Worm (Caenorhabditis elegans) whole organism, mixed stage, embryonic: ENCODE results near the gene srh-60.

Source experiments
- M03D4.4 ChIP-seq: sonication (generic microtip); optimal IDR thresholded peaks from 2 replicates; lab custom pipeline; 2017; ENCODE audit warnings: mild to moderate bottlenecking, missing genetic modification characterization, missing compliant biosample characterization
- bed-3 ChIP-seq: fragments of 200-800 bp; sonication (Bioruptor generic); optimal IDR thresholded peaks from 3 replicates; lab custom pipeline; 2018; ENCODE audit warnings: mild to moderate bottlenecking, missing genetic modification characterization, moderate library complexity, missing compliant biosample characterization
- blmp-1 ChIP-seq: fragments of 150-350 bp; optimal IDR thresholded peaks from 2 replicates; lab custom pipeline; 2014; ENCODE audit warnings: missing biosample characterization, missing genetic modification characterization
- ceh-39 ChIP-seq: fragments of 150-350 bp; optimal IDR thresholded peaks from 2 replicates; lab custom pipeline; 2014; ENCODE audit warnings: missing biosample characterization, missing genetic modification characterization
- ceh-43 ChIP-seq: fragments of 200-800 bp; sonication (Bioruptor generic); optimal IDR thresholded peaks from 2 replicates; lab custom pipeline; 2018; ENCODE audit warnings: mild to moderate bottlenecking, missing genetic modification characterization, moderate library complexity, missing compliant biosample characterization
- ceh-83 ChIP-seq: fragments of 200-800 bp; sonication (Bioruptor generic); optimal IDR thresholded peaks from 2 replicates; lab custom pipeline; 2018; ENCODE audit warnings: mild to moderate bottlenecking, missing genetic modification characterization, missing compliant biosample characterization
- ces-1 ChIP-seq: fragments of 150-350 bp; optimal IDR thresholded peaks from 2 replicates; lab custom pipeline; 2014; ENCODE audit warnings: missing biosample characterization, missing genetic modification reagents, missing genetic modification characterization
- cnd-1 ChIP-seq: fragments of 200-800 bp; sonication (Bioruptor generic); optimal IDR thresholded peaks from 2 replicates; lab custom pipeline; 2018; ENCODE audit warnings: mild to moderate bottlenecking, missing genetic modification characterization, missing compliant biosample characterization
- drap-1 ChIP-seq: fragments of 200-800 bp; sonication (Bioruptor generic); optimal IDR thresholded peaks from 3 replicates; lab custom pipeline; 2018; ENCODE audit warnings: mild to moderate bottlenecking, missing genetic modification characterization, missing compliant biosample characterization
- elt-3 ChIP-seq: fragments of 150-350 bp; optimal IDR thresholded peaks from 2 replicates; lab custom pipeline; 2014; ENCODE audit warnings: missing biosample characterization, missing genetic modification characterization
- ham-2 ChIP-seq: fragments of 200-800 bp; sonication (Bioruptor generic); optimal IDR thresholded peaks from 2 replicates; lab custom pipeline; 2018; ENCODE audit warnings: mild to moderate bottlenecking, missing genetic modification characterization, missing compliant biosample characterization
- hlh-1 ChIP-seq: fragments of 150-350 bp; optimal IDR thresholded peaks from 2 replicates; lab custom pipeline; 2014; ENCODE audit warnings: missing biosample characterization, missing genetic modification reagents, missing genetic modification characterization
- lin-13 ChIP-seq: fragments of 150-350 bp; optimal IDR thresholded peaks from 2 replicates; lab custom pipeline; 2014; ENCODE audit warnings: missing biosample characterization, missing genetic modification characterization
- lin-32 ChIP-seq: fragments of 200-800 bp; sonication (Bioruptor generic); optimal IDR thresholded peaks from 2 replicates; lab custom pipeline; 2018; ENCODE audit warnings: mild to moderate bottlenecking, missing genetic modification characterization, missing compliant biosample characterization
- lsy-2 ChIP-seq: fragments of 150-350 bp; optimal IDR thresholded peaks from 2 replicates; lab custom pipeline; 2014; ENCODE audit warnings: missing biosample characterization, missing genetic modification characterization
- mab-5 ChIP-seq: fragments of 150-350 bp; optimal IDR thresholded peaks from 2 replicates; lab custom pipeline; 2014; ENCODE audit warnings: missing biosample characterization, missing genetic modification characterization
- mep-1 ChIP-seq: fragments of 150-350 bp; optimal IDR thresholded peaks from 2 replicates; lab custom pipeline; 2017; ENCODE audit warnings: missing biosample characterization, missing genetic modification reagents, missing genetic modification characterization, inconsistent platforms
- mls-2 ChIP-seq: sonication (generic microtip); optimal IDR thresholded peaks from 2 replicates; lab custom pipeline; 2016; ENCODE audit warnings: mild to moderate bottlenecking, missing genetic modification characterization, moderate library complexity, missing compliant biosample characterization
- nhr-12 ChIP-seq: fragments of 150-350 bp; optimal IDR thresholded peaks from 2 replicates; lab custom pipeline; 2014; ENCODE audit warnings: missing biosample characterization, missing genetic modification characterization
- nhr-237 ChIP-seq: fragments of 150-350 bp; optimal IDR thresholded peaks from 2 replicates; lab custom pipeline; 2014; ENCODE audit warnings: missing biosample characterization, missing genetic modification characterization
- nhr-28 ChIP-seq: fragments of 150-350 bp; optimal IDR thresholded peaks from 2 replicates; lab custom pipeline; 2014; ENCODE audit warnings: missing biosample characterization, missing genetic modification characterization
- nhr-76 ChIP-seq: sonication (generic microtip); optimal IDR thresholded peaks from 2 replicates; lab custom pipeline; 2017; ENCODE audit warnings: missing biosample characterization, missing genetic modification characterization
- sem-2 ChIP-seq: fragments of 200-800 bp; sonication (Bioruptor generic); optimal IDR thresholded peaks from 2 replicates; lab custom pipeline; 2018; ENCODE audit warnings: mild to moderate bottlenecking, missing genetic modification characterization, missing compliant biosample characterization
- snpc-4 ChIP-seq: fragments of 150-350 bp; optimal IDR thresholded peaks from 2 replicates; lab custom pipeline; 2014; ENCODE audit warnings: missing biosample characterization, missing genetic modification characterization
- tbx-8 ChIP-seq: fragments of 200-800 bp; sonication (Bioruptor generic); optimal IDR thresholded peaks from 2 replicates; lab custom pipeline; 2018; ENCODE audit warnings: mild to moderate bottlenecking, missing genetic modification characterization, moderate library complexity, missing compliant biosample characterization
- unc-120 ChIP-seq: sonication (generic microtip); optimal IDR thresholded peaks from 2 replicates; lab custom pipeline; 2017; ENCODE audit warnings: missing genetic modification characterization, missing compliant biosample characterization; ENCODE audit not compliant: poor library complexity, severe bottlenecking
- unc-39 ChIP-seq: fragments of 150-350 bp; optimal IDR thresholded peaks from 2 replicates; lab custom pipeline; 2014; ENCODE audit warnings: missing biosample characterization, missing genetic modification characterization
- unc-62 ChIP-seq: fragments of 150-350 bp; optimal IDR thresholded peaks from 2 replicates; lab custom pipeline; 2014; ENCODE audit warnings: missing biosample characterization, missing genetic modification reagents, missing genetic modification characterization
- zip-8 ChIP-seq: fragments of 150-350 bp; optimal IDR thresholded peaks from 2 replicates; lab custom pipeline; 2014; ENCODE audit warnings: missing biosample characterization, missing genetic modification characterization
- ztf-11 ChIP-seq: fragments of 150-350 bp; optimal IDR thresholded peaks from 2 replicates; lab custom pipeline; 2014; ENCODE audit warnings: missing biosample characterization, missing genetic modification characterization

Gene srh-60

DNA sequence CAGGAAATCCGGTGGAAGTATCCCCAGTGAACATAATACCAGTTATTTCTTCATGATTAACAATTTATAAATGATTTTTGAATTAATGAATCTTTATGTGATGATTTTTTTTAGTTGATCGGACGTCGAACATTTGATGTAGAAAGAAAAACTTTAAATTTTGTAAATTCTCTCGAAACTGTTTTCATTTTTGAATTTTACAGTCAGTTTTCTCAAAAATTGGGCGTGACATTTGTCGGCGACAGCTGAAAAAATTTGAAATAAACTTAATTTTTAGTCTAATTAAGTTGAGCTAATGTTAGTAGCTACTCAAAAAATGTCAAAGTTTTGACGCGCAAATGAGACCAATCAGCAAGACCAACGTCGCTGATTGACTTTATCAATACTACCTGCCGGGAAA, at the start of gene srh-60:
Gene srh-60 (plus strand): TSS at position 301 of the 400 bp plus-strand sequence.
- TF ChIP-seq tbx-8, result no peak
- no peak for TF ChIP-seq hlh-1 (tag; lab: Kevin White, UChicago)
- no peak for TF ChIP-seq nhr-237
- no peak for TF ChIP-seq mls-2 (tag; lab: Kevin White, UChicago)
- TF ChIP-seq ham-2, result no peak
- TF ChIP-seq lsy-2 (tag; lab: Kevin White, UChicago), result no peak
- no peak for TF ChIP-seq snpc-4 (tag; lab: Kevin White, UChicago)
- no peak for TF ChIP-seq ceh-43 (GFP tag; lab: Kevin White, UChicago)
- no peak for TF ChIP-seq unc-39 (tag; lab: Kevin White, UChicago)
- TF ChIP-seq lin-32, result no peak
- no peak for TF ChIP-seq elt-3 (tag; lab: Kevin White, UChicago)
- TF ChIP-seq lin-13 (tag; lab: Kevin White, UChicago), result no peak
- no peak for TF ChIP-seq nhr-28 (tag; lab: Kevin White, UChicago)
- no peak for TF ChIP-seq nhr-12 (tag; lab: Kevin White, UChicago)
- TF ChIP-seq unc-62 (GFP tag; lab: Kevin White, UChicago), result no peak
- no peak for TF ChIP-seq mep-1 (tag; lab: Kevin White, UChicago)
- no peak for TF ChIP-seq mab-5 (tag; lab: Kevin White, UChicago)
- TF ChIP-seq zip-8 (tag; lab: Kevin White, UChicago), result no peak

DNA sequence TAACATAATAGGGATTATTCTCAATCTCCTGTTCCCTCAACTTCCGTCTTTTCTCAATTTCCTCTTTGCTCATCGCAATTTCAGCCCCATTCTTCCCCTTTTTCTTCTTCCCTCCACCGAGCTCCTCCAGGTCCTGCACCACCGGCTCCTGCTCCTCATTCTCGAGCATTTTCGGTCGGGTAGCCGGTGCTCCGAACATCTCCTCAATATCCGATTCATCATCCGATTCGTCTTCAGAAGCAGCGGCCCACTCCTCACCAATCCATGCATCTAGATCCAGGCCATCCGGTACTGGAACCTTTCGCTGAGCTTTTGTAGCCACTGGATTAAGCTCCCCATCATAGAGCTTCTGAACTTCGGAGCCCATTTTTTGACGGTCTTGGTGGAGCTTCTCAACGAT, 43.4 kb upstream of the srh-60 start:
- no peak for TF ChIP-seq hlh-1 (tag; lab: Kevin White, UChicago)
- TF ChIP-seq nhr-76 (tag; lab: Kevin White, UChicago), result no peak
- no peak for TF ChIP-seq nhr-237
- no peak for TF ChIP-seq bed-3 (GFP tag; lab: Kevin White, UChicago)
- TF ChIP-seq mep-1 (tag; lab: Kevin White, UChicago), result no peak
- TF ChIP-seq nhr-28 (tag; lab: Kevin White, UChicago), result no peak
- no peak for TF ChIP-seq sem-2
- TF ChIP-seq ceh-83 (GFP tag; lab: Kevin White, UChicago), result no peak
- TF ChIP-seq ceh-39, result no peak
- no peak for TF ChIP-seq lin-32
- no peak for TF ChIP-seq tbx-8
- no peak for TF ChIP-seq M03D4.4
- no peak for TF ChIP-seq blmp-1 (tag; lab: Kevin White, UChicago)
- no peak for TF ChIP-seq nhr-12 (tag; lab: Kevin White, UChicago)
- TF ChIP-seq ztf-11 (tag; lab: Kevin White, UChicago), result no peak

DNA sequence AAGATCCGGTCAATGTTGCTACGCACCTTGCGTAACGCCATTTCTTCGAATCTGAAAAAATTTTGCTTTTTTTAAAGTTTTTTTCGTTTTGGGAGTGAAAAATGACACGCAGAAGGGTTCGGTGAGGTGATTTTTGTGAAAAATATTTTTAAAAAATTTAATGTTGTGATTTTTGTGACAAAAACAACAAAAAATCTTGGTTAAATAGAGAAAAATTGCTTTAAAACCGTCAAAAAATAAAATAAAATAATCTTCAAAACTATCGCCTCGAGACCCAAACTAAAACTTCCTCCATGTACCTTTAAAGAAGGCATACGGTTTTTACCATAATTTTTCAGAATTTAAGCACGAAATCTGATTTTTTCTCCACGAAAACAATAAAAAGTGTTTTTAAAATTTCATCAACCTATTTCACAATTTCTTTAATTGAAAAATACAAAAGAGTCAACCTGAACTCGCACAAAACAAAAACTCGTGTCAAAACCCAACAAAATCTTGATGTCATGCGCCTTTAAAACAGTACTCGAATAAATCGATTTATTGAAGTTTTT, 37.0 kb upstream of the srh-60 start, which contains the start of gene apd-3:
Gene apd-3 (minus strand): TSS at position 51 of the 551 bp plus-strand sequence.
- TF ChIP-seq mep-1 (tag; lab: Kevin White, UChicago) (no peak), ceh-43 (GFP tag; lab: Kevin White, UChicago) (no peak), cnd-1 (tag; lab: Kevin White, UChicago) (no peak), nhr-28 (tag; lab: Kevin White, UChicago) (no peak)

DNA sequence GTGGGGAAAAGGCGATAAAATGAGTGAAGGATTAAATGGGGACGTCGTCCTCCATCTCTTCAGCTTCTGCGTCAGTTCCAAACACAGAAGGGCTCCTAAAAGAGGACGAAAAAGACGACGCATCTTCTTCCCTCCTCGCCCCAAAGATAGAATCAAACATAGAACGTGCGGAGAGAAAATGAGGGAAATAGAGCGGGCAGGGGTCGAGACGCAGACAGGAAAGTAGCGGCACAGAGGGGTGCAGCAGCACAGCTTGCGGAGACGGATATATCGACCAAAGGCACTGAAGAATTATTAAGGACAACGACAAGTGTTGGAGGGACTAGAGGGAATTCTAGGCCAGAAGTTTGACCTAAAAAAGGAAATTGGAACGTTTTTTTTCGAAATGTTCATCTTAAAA, 36.2 kb upstream of the srh-60 start:
- TF ChIP-seq ceh-39 (no peak), hlh-1 (tag; lab: Kevin White, UChicago) (peak; percentile 5), mep-1 (tag; lab: Kevin White, UChicago) (peak; percentile 34), ham-2 (peak; percentile 45), ceh-83 (GFP tag; lab: Kevin White, UChicago) (peak; percentile 10), snpc-4 (tag; lab: Kevin White, UChicago) (no peak), unc-120 (tag; lab: Kevin White, UChicago) (peak; percentile 68), ces-1 (GFP tag; lab: Kevin White, UChicago) (peak; percentile 66), cnd-1 (tag; lab: Kevin White, UChicago) (peak; percentile 42), drap-1 (GFP tag; lab: Kevin White, UChicago) (peak; percentile 1)

DNA sequence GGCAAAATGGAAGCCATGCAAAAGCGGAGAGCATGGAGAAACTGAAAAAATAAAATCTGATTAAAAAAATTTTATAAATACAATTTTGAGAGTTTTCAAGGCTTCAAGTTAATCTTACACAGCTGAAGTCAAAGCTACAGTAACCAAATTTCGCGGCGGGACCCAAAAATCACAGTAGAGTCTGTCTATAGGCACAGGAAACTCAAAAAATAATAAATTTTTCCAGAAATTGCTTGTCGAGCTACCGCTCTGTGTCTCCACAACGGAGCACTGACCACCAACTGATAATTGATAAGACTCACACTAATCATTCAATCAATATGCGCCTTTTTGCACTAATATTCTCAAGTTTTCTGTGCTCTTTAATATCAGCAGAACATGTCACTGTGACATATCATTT, 33.1 kb upstream of the srh-60 start, which contains the start of gene W10G11.19:
Gene W10G11.19 (plus strand): TSS at position 301 of the 400 bp plus-strand sequence.
- no peak for TF ChIP-seq tbx-8
- no peak for TF ChIP-seq hlh-1 (tag; lab: Kevin White, UChicago)
- no peak for TF ChIP-seq sem-2
- TF ChIP-seq ceh-83 (GFP tag; lab: Kevin White, UChicago), result no peak
- no peak for TF ChIP-seq lin-13 (tag; lab: Kevin White, UChicago)
- no peak for TF ChIP-seq lin-32
- TF ChIP-seq bed-3 (GFP tag; lab: Kevin White, UChicago), result no peak
- no peak for TF ChIP-seq snpc-4 (tag; lab: Kevin White, UChicago)
- TF ChIP-seq unc-39 (tag; lab: Kevin White, UChicago), result no peak
